Worm (Caenorhabditis elegans) whole organism, L4/young adult: ENCODE results near the gene sel-8.

Experiments used
- W03F9.2 ChIP-seq: fragments of 150-350 bp; optimal IDR thresholded peaks from 2 replicates; lab custom pipeline; 2014; ENCODE audit warnings: missing biosample characterization, missing genetic modification characterization
- dao-5 ChIP-seq: sonication (generic microtip); optimal IDR thresholded peaks from 2 replicates; lab custom pipeline; 2016; ENCODE audit warnings: missing genotype, missing genetic modification characterization, moderate library complexity, missing compliant biosample characterization
- him-1 ChIP-seq: sonication (generic microtip); optimal IDR thresholded peaks from 2 replicates; lab custom pipeline; 2016; ENCODE audit warnings: missing genotype, missing genetic modification reagents, missing genetic modification characterization, missing compliant biosample characterization

DNA sequence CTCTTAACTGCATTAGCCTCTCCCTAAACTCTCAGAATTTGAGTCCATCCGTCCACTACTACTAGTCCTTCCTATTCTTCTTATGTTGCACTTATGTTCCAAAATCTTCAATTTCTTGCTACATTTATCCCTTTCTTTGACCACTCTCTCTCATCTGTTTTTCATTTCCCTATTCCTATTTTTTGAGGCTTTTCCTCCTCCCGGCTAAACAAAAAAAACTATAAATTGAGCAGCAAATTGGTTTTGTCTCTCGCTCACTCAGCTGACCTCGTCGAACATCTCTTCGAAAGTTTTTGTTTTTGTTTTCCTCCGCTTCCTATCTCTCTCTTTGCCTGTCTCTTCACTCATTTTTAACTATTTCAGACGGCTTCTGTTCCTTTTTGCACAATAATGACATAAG, 36.6 kb downstream of the sel-8 start, which contains the start of gene ptp-1:
- TF ChIP-seq dao-5 (tag; lab: Kevin White, UChicago) (no peak), him-1 (tag; lab: Kevin White, UChicago) (no peak), W03F9.2 (tag; lab: Kevin White, UChicago) (no peak)
